Worm (Caenorhabditis elegans): ENCODE measurements around the gene sra-11.

- TF ChIP-seq ceh-82 (tag; optimal IDR thresholded peaks at IDR 0.05), result no peak
- TF ChIP-seq nhr-28 (tag; optimal IDR thresholded peaks at IDR 0.05), result no peak
- no peak for TF ChIP-seq nhr-11 (tag; optimal IDR thresholded peaks at IDR 0.05)
- no peak for TF ChIP-seq mab-9 (GFP tag; IDR thresholded peaks at IDR 0.05)
- no peak for TF ChIP-seq mdl-1 (tag; optimal IDR thresholded peaks at IDR 0.05)
- TF ChIP-seq ces-1 (GFP tag; optimal IDR thresholded peaks at IDR 0.05), result no peak
- TF ChIP-seq lir-3 (tag; optimal IDR thresholded peaks at IDR 0.05; ENCODE audit: poor library complexity), result no peak
- no peak for TF ChIP-seq ama-1 (optimal IDR thresholded peaks at IDR 0.05)
These were observed at the start of gene sra-11 for ce11 chrII:10910219-10910618.

All from whole organism, L1 larva.